Worm (Caenorhabditis elegans) whole organism, L1 larva: ENCODE measurements around the gene F01G10.10.

Experiments used
- C34B4.2 ChIP-seq: sonication (generic microtip); optimal IDR thresholded peaks from 2 replicates; lab custom pipeline; 2017; ENCODE audit warnings: mild to moderate bottlenecking, missing genetic modification characterization, missing compliant biosample characterization
- Y116A8C.19 ChIP-seq: sonication (generic microtip); optimal IDR thresholded peaks from 2 replicates; lab custom pipeline; 2016; ENCODE audit warnings: missing compliant biosample characterization, missing genetic modification characterization, borderline replicate concordance
- aha-1 ChIP-seq: fragments of 150-350 bp; optimal IDR thresholded peaks from 2 replicates; lab custom pipeline; 2014; ENCODE audit warnings: missing biosample characterization, missing genetic modification characterization
- ama-1 ChIP-seq: fragments of 150-350 bp; optimal IDR thresholded peaks from 2 replicates; lab custom pipeline; 2014
- blmp-1 ChIP-seq: fragments of 150-350 bp; optimal IDR thresholded peaks from 2 replicates; lab custom pipeline; 2014; ENCODE audit warnings: missing biosample characterization, missing genetic modification characterization
- ceh-63 ChIP-seq: fragments of 200-800 bp; sonication (Bioruptor generic); optimal IDR thresholded peaks from 2 replicates; lab custom pipeline; 2018; ENCODE audit warnings: mild to moderate bottlenecking, missing genetic modification characterization, missing compliant biosample characterization
- ceh-8 ChIP-seq: fragments of 200-800 bp; sonication (Bioruptor generic); optimal IDR thresholded peaks from 2 replicates; lab custom pipeline; 2018; ENCODE audit warnings: mild to moderate bottlenecking, missing genetic modification characterization, moderate library complexity, missing compliant biosample characterization
- ceh-82 ChIP-seq, 3 experiments: fragments of 150-350 bp in 1 of 3; sonication (generic microtip) in 2 of 3; optimal IDR thresholded peaks; 2 replicates each; lab custom pipeline; 2014 to 2017; ENCODE audit warnings: missing biosample characterization in 3 of 3, missing genetic modification characterization in 3 of 3
- ceh-88 ChIP-seq: fragments of 200-800 bp; sonication (Bioruptor generic); IDR thresholded peaks from 2 replicates; pipeline ENCODE4 v1.3.6; 2022; ENCODE audit warnings: missing genetic modification characterization, missing compliant biosample characterization
- dpl-1 ChIP-seq, 3 experiments: fragments of 150-350 bp in 2 of 3; sonication (generic microtip) in 1 of 3; optimal IDR thresholded peaks; 2 replicates each; lab custom pipeline; 2014 to 2017; ENCODE audit warnings: missing biosample characterization in 3 of 3, missing genetic modification characterization in 3 of 3, missing genetic modification reagents in 3 of 3
- dsc-1 ChIP-seq: sonication (generic microtip); optimal IDR thresholded peaks from 2 replicates; lab custom pipeline; 2016; ENCODE audit warnings: mild to moderate bottlenecking, missing genetic modification characterization, missing compliant biosample characterization
- efl-1 ChIP-seq, 4 experiments: fragments of 150-350 bp; optimal IDR thresholded peaks in 3 of 4; peaks in 1 of 4; 1 replicate in 1 of 4; 2 replicates in 3 of 4; lab custom pipeline; 2014; ENCODE audit warnings: missing biosample characterization in 2 of 4, missing genetic modification characterization in 2 of 4, missing genetic modification reagents in 2 of 4
- efl-3 ChIP-seq: fragments of 200-800 bp; sonication (Bioruptor generic); optimal IDR thresholded peaks from 2 replicates; lab custom pipeline; 2018; ENCODE audit warnings: mild to moderate bottlenecking, missing genetic modification characterization, missing compliant biosample characterization
- elt-2 ChIP-seq: sonication (generic microtip); optimal IDR thresholded peaks from 2 replicates; lab custom pipeline; 2016; ENCODE audit warnings: missing genetic modification characterization, mild to moderate bottlenecking, inconsistent platforms, missing compliant biosample characterization, missing genetic modification reagents
- elt-3 ChIP-seq, 6 experiments: fragments of 150-350 bp in 1 of 6; sonication (generic microtip); optimal IDR thresholded peaks; 2 replicates each; lab custom pipeline; 2017 to 2018; ENCODE audit warnings: missing biosample characterization in 6 of 6, missing genetic modification characterization in 6 of 6, inconsistent platforms in 1 of 6
- fkh-8 ChIP-seq: sonication (generic microtip); optimal IDR thresholded peaks from 2 replicates; lab custom pipeline; 2016; ENCODE audit warnings: mild to moderate bottlenecking, missing genetic modification characterization, missing compliant biosample characterization
- fos-1 ChIP-seq: fragments of 150-350 bp; optimal IDR thresholded peaks from 2 replicates; lab custom pipeline; 2014; ENCODE audit warnings: missing biosample characterization, missing genetic modification characterization
- hlh-17 ChIP-seq: fragments of 200-800 bp; sonication (Bioruptor generic); optimal IDR thresholded peaks from 2 replicates; lab custom pipeline; 2018; ENCODE audit warnings: missing genetic modification characterization, mild to moderate bottlenecking, missing compliant biosample characterization, moderate library complexity, borderline replicate concordance
- hlh-4 ChIP-seq: sonication (generic microtip); optimal IDR thresholded peaks from 2 replicates; lab custom pipeline; 2016; ENCODE audit warnings: mild to moderate bottlenecking, missing genetic modification characterization, missing compliant biosample characterization
- hpl-2 ChIP-seq: fragments of 150-350 bp; optimal IDR thresholded peaks from 2 replicates; lab custom pipeline; 2014; ENCODE audit warnings: missing biosample characterization, missing genetic modification reagents, missing genetic modification characterization
- isw-1 ChIP-seq: fragments of 200-800 bp; sonication (Bioruptor generic); IDR thresholded peaks from 2 replicates; pipeline ENCODE4 v1.3.6; 2022; ENCODE audit warnings: missing genetic modification characterization, missing compliant biosample characterization
- jun-1 ChIP-seq: fragments of 150-350 bp; optimal IDR thresholded peaks from 2 replicates; lab custom pipeline; 2014; ENCODE audit warnings: missing biosample characterization, missing genetic modification reagents, missing genetic modification characterization
- lin-13 ChIP-seq: fragments of 150-350 bp; optimal IDR thresholded peaks from 2 replicates; lab custom pipeline; 2014; ENCODE audit warnings: missing biosample characterization, missing genetic modification reagents, missing genetic modification characterization
- lin-15B ChIP-seq: fragments of 150-350 bp; sonication (generic microtip); optimal IDR thresholded peaks from 3 replicates; lab custom pipeline; 2014; ENCODE audit warnings: missing biosample characterization, missing genetic modification characterization
- mdl-1 ChIP-seq, 2 experiments: fragments of 150-350 bp; optimal IDR thresholded peaks; 2 replicates each; lab custom pipeline; 2014 to 2017; ENCODE audit warnings: missing biosample characterization in 2 of 2, missing genetic modification characterization in 2 of 2, inconsistent platforms in 1 of 2
- mep-1 ChIP-seq: fragments of 150-350 bp; optimal IDR thresholded peaks from 2 replicates; lab custom pipeline; 2014; ENCODE audit warnings: missing biosample characterization, missing genetic modification characterization
- nhr-11 ChIP-seq: fragments of 150-350 bp; optimal IDR thresholded peaks from 2 replicates; lab custom pipeline; 2014; ENCODE audit warnings: missing biosample characterization, missing genetic modification characterization
- nhr-12 ChIP-seq: sonication (generic microtip); optimal IDR thresholded peaks from 2 replicates; lab custom pipeline; 2017; ENCODE audit warnings: missing biosample characterization, missing genetic modification characterization
- nhr-20 ChIP-seq: sonication (generic microtip); optimal IDR thresholded peaks from 2 replicates; lab custom pipeline; 2016; ENCODE audit warnings: mild to moderate bottlenecking, missing genetic modification characterization, missing compliant biosample characterization
- nhr-237 ChIP-seq: fragments of 150-350 bp; optimal IDR thresholded peaks from 2 replicates; lab custom pipeline; 2014; ENCODE audit warnings: missing biosample characterization, missing genetic modification characterization
- nhr-28 ChIP-seq: fragments of 150-350 bp; optimal IDR thresholded peaks from 2 replicates; lab custom pipeline; 2014; ENCODE audit warnings: missing biosample characterization, missing genetic modification characterization
- nhr-47 ChIP-seq: sonication (generic microtip); optimal IDR thresholded peaks from 2 replicates; lab custom pipeline; 2016; ENCODE audit warnings: mild to moderate bottlenecking, missing genetic modification characterization, moderate library complexity, missing compliant biosample characterization
- nhr-76 ChIP-seq: sonication (generic microtip); optimal IDR thresholded peaks from 2 replicates; lab custom pipeline; 2017; ENCODE audit warnings: missing biosample characterization, missing genetic modification characterization
- nhr-77 ChIP-seq: fragments of 150-350 bp; optimal IDR thresholded peaks from 2 replicates; lab custom pipeline; 2014; ENCODE audit warnings: missing biosample characterization, missing genetic modification characterization
- nhr-90 ChIP-seq: sonication (generic microtip); optimal IDR thresholded peaks from 2 replicates; lab custom pipeline; 2016; ENCODE audit warnings: mild to moderate bottlenecking, missing genetic modification characterization, missing compliant biosample characterization; ENCODE audit not compliant: poor library complexity
- pag-3 ChIP-seq: sonication (generic microtip); optimal IDR thresholded peaks from 2 replicates; lab custom pipeline; 2017; ENCODE audit warnings: missing genetic modification characterization, mild to moderate bottlenecking, missing compliant biosample characterization, antibody characterized with exemption, borderline replicate concordance; ENCODE audit not compliant: insufficient read depth
- pax-3 ChIP-seq: fragments of 200-800 bp; sonication (Bioruptor generic); optimal IDR thresholded peaks from 2 replicates; lab custom pipeline; 2018; ENCODE audit warnings: mild to moderate bottlenecking, missing genetic modification characterization, moderate library complexity, missing compliant biosample characterization
- rnt-1 ChIP-seq: sonication (generic microtip); optimal IDR thresholded peaks from 2 replicates; lab custom pipeline; 2016; ENCODE audit warnings: mild to moderate bottlenecking, missing genetic modification characterization, moderate library complexity, missing compliant biosample characterization
- snu-23 ChIP-seq: sonication (generic microtip); optimal IDR thresholded peaks from 2 replicates; lab custom pipeline; 2016; ENCODE audit warnings: missing genetic modification characterization, missing compliant biosample characterization
- sup-37 ChIP-seq: fragments of 200-800 bp; sonication (Bioruptor generic); optimal IDR thresholded peaks from 2 replicates; lab custom pipeline; 2018; ENCODE audit warnings: mild to moderate bottlenecking, missing genetic modification characterization, missing compliant biosample characterization
- tlp-1 ChIP-seq: fragments of 150-350 bp; optimal IDR thresholded peaks from 2 replicates; lab custom pipeline; 2014; ENCODE audit warnings: missing biosample characterization, missing genetic modification characterization
- unc-30 ChIP-seq: sonication (generic microtip); optimal IDR thresholded peaks from 2 replicates; lab custom pipeline; 2017; ENCODE audit warnings: missing biosample characterization, missing genetic modification characterization
- unc-62 ChIP-seq: fragments of 150-350 bp; optimal IDR thresholded peaks from 2 replicates; lab custom pipeline; 2014; ENCODE audit warnings: missing biosample characterization, missing genetic modification reagents, missing genetic modification characterization
- unc-86 ChIP-seq: sonication (generic microtip); optimal IDR thresholded peaks from 2 replicates; lab custom pipeline; 2016; ENCODE audit warnings: missing genetic modification characterization, missing compliant biosample characterization
- unc-98 ChIP-seq: fragments of 200-800 bp; sonication (Bioruptor generic); IDR thresholded peaks from 2 replicates; pipeline ENCODE4 v1.3.6; 2022; ENCODE audit warnings: missing genetic modification characterization, missing compliant biosample characterization
- zip-4 ChIP-seq: fragments of 200-800 bp; sonication (Bioruptor generic); optimal IDR thresholded peaks from 2 replicates; lab custom pipeline; 2018; ENCODE audit warnings: mild to moderate bottlenecking, missing genetic modification characterization, moderate library complexity, missing compliant biosample characterization
- ztf-11 ChIP-seq, 2 experiments: sonication (generic microtip); optimal IDR thresholded peaks; 2 replicates each; lab custom pipeline; 2016 to 2017; ENCODE audit warnings: missing genetic modification characterization in 2 of 2, missing biosample characterization in 1 of 2, missing compliant biosample characterization in 1 of 2

The F01G10.10 gene

DNA sequence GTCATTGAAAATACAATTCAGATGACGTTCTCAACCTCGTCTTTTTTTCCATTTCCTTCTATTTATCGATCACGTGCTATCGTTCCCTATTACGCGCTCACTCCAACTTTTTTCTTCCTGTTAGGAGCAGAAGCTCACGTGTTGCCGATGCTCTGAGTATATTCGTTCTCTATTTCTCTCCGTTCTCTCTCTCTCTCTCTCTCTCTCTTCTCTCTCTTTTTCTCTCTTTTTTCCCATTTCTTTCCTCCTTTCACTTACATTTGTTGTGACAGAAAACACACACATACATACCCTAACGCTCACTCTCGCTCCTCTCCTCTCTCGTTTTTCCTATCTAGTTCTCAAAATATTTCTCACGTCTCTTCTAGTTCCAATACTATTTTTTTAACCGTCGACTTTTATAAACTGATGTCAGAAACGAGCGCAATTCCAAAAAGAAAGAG is 6.4 kb downstream of the F01G10.10 start (continued):
- peak; percentile 77 to 84 for TF ChIP-seq efl-1 (optimal IDR thresholded peaks at IDR 0.05; lab: Kevin White, UChicago)
- TF ChIP-seq efl-1 (GFP tag; optimal IDR thresholded peaks at IDR 0.05 in 1 of 2; lab: Kevin White, UChicago) = peak; percentile 60 to 95
- peak; percentile 82 for TF ChIP-seq nhr-77 (tag; lab: Kevin White, UChicago)
- TF ChIP-seq ama-1 = peak; percentile 63
- no peak for TF ChIP-seq hlh-17 (GFP tag; lab: Kevin White, UChicago)
- TF ChIP-seq mep-1 (tag; lab: Kevin White, UChicago) = peak; percentile 81
- peak; percentile 97 for TF ChIP-seq unc-86
- peak; percentile 86 for TF ChIP-seq rnt-1 (tag; lab: Kevin White, UChicago)
- TF ChIP-seq pag-3 (tag; lab: Kevin White, UChicago) = no peak
- no peak for TF ChIP-seq Y116A8C.19 (tag; lab: Kevin White, UChicago)
- TF ChIP-seq mdl-1 (tag; optimal IDR thresholded peaks at IDR 0.05; lab: Kevin White, UChicago) = peak; percentile 82 to 92
- peak; percentile 55 for TF ChIP-seq zip-4
- TF ChIP-seq nhr-237 (tag; lab: Kevin White, UChicago) = peak; percentile 78
- no peak for TF ChIP-seq ceh-63 (GFP tag; lab: Kevin White, UChicago)
- TF ChIP-seq fkh-8 (tag; lab: Kevin White, UChicago) = peak; percentile 98
- TF ChIP-seq nhr-28 = no peak
- TF ChIP-seq nhr-11 (tag; lab: Kevin White, UChicago) = peak; percentile 91
- peak; percentile 80 for TF ChIP-seq nhr-90 (tag; lab: Kevin White, UChicago)
- peak; percentile 96 for TF ChIP-seq nhr-20 (tag; lab: Kevin White, UChicago)
- TF ChIP-seq hlh-4 (tag; lab: Kevin White, UChicago) = no peak
- peak; percentile 95 for TF ChIP-seq snu-23 (GFP tag; lab: Kevin White, UChicago)
- peak; percentile 87 for TF ChIP-seq elt-2 (tag; lab: Kevin White, UChicago)
- TF ChIP-seq blmp-1 (tag; lab: Kevin White, UChicago) = peak; percentile 96
- no peak for TF ChIP-seq tlp-1 (tag; lab: Kevin White, UChicago)
- TF ChIP-seq efl-3 = no peak
- peak; percentile 87 for TF ChIP-seq lin-13 (GFP tag; lab: Kevin White, UChicago)
- peak; percentile 94 for TF ChIP-seq ceh-8 (GFP tag; lab: Kevin White, UChicago)
- peak in 1 of 2 experiments; percentile 41 for TF ChIP-seq ztf-11 (tag; optimal IDR thresholded peaks at IDR 0.05; lab: Kevin White, UChicago)
- TF ChIP-seq jun-1 (tag; lab: Kevin White, UChicago) = peak; percentile 84
- peak; percentile 96 for TF ChIP-seq nhr-47 (tag; lab: Kevin White, UChicago)
- TF ChIP-seq unc-30 (tag; lab: Kevin White, UChicago) = no peak
- TF ChIP-seq C34B4.2 (tag; lab: Kevin White, UChicago) = no peak
- no peak for TF ChIP-seq aha-1 (tag; lab: Kevin White, UChicago)
- TF ChIP-seq nhr-76 (tag; lab: Kevin White, UChicago) = no peak
- TF ChIP-seq hpl-2 (GFP tag; lab: Kevin White, UChicago) = peak; percentile 23
- TF ChIP-seq nhr-12 (tag; lab: Kevin White, UChicago) = no peak
- no peak for TF ChIP-seq unc-62
- TF ChIP-seq, all 84 proteins: peak for 59

DNA sequence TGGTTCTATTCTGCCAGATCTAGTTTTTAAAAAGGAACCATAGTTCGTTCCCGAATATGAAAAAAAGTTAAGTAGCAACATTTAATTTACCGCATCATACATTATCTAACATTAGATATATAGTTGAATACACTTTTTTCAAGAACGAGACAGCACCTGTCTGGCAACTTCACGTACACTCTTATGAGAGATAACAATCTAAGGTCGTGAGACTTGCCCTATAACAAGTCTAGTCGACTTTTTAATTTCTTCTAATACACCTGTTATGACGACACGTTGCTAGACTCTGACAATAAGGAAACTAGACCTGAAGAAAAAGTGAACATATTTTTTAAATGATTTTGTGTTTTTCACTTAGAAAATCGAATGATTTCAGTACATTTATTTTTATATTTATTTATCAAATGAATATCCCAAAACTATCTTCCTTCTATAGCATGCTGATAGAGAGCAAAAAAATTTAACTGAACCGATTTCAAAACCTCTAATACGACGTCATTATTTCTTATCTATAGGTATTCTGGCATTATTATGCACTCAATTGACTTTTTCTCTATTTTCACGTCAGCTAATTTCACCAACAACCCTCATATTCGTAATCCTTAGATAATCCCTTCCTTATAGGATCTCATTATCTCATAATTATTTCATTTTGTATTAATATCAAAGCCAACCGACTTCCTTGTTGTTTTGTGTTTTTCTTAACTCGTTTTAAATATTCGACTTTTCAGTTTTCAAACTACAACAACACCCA is 7.1 kb downstream of the F01G10.10 start:
- TF ChIP-seq dsc-1 (tag; lab: Kevin White, UChicago) (peak; percentile 98), dpl-1 (GFP tag; optimal IDR thresholded peaks at IDR 0.05; lab: Kevin White, UChicago) (no peak), unc-98 (no peak), nhr-11 (tag; lab: Kevin White, UChicago) (no peak), lin-13 (GFP tag; lab: Kevin White, UChicago) (no peak), nhr-90 (tag; lab: Kevin White, UChicago) (no peak), elt-3 (tag; optimal IDR thresholded peaks at IDR 0.05; lab: Kevin White, UChicago) (no peak), ceh-82 (tag; optimal IDR thresholded peaks at IDR 0.05; lab: Kevin White, UChicago) (no peak), elt-2 (tag; lab: Kevin White, UChicago) (no peak), efl-1 (optimal IDR thresholded peaks at IDR 0.05; lab: Kevin White, UChicago) (no peak), efl-1 (GFP tag; optimal IDR thresholded peaks at IDR 0.05 in 1 of 2; lab: Kevin White, UChicago) (peak in 1 of 2 experiments; percentile 77), tlp-1 (tag; lab: Kevin White, UChicago) (no peak), ceh-88 (0 out of 2 replicates have a peak, but pooled peaks have one; percentile 6), sup-37 (no peak), pax-3 (peak; percentile 60), lin-15B (tag; lab: Kevin White, UChicago) (peak; percentile 11), isw-1 (no peak), fos-1 (tag; lab: Kevin White, UChicago) (no peak)
